Worm (Caenorhabditis elegans) whole organism, young adult: ENCODE results near the gene ceh-10.

ENCODE experiments used
- B0019.2 ChIP-seq: fragments of 200-800 bp; sonication (Bioruptor generic); conservative IDR thresholded peaks from 2 replicates; pipeline ENCODE4 v1.3.6; 2022; ENCODE audit warnings: missing genetic modification reagents, missing genetic modification characterization, missing compliant biosample characterization
- B0035.1 ChIP-seq: sonication (generic microtip); optimal IDR thresholded peaks from 2 replicates; lab custom pipeline; 2016; ENCODE audit warnings: missing genetic modification characterization, mild to moderate bottlenecking, missing compliant biosample characterization, missing genotype, missing genetic modification reagents
- B0261.1 ChIP-seq: sonication (generic microtip); optimal IDR thresholded peaks from 2 replicates; lab custom pipeline; 2016; ENCODE audit warnings: mild to moderate bottlenecking, missing genetic modification characterization, moderate library complexity, missing compliant biosample characterization
- F10E7.11 ChIP-seq: sonication (generic microtip); optimal IDR thresholded peaks from 2 replicates; lab custom pipeline; 2017; ENCODE audit warnings: mild to moderate bottlenecking, missing genetic modification characterization, moderate library complexity, missing compliant biosample characterization
- F23B12.7 ChIP-seq: sonication (generic microtip); optimal IDR thresholded peaks from 2 replicates; lab custom pipeline; 2017; ENCODE audit warnings: missing genetic modification characterization, mild to moderate bottlenecking, missing compliant biosample characterization, antibody characterized with exemption, moderate library complexity; ENCODE audit not compliant: insufficient read depth
- F39B2.1 ChIP-seq: fragments of 200-800 bp; sonication (Bioruptor generic); IDR thresholded peaks from 2 replicates; pipeline ENCODE4 v1.3.6; 2022; ENCODE audit warnings: missing genetic modification reagents, missing genetic modification characterization, missing compliant biosample characterization
- F49E8.2 ChIP-seq: sonication (generic microtip); optimal IDR thresholded peaks from 3 replicates; lab custom pipeline; 2017; ENCODE audit warnings: missing genetic modification characterization, mild to moderate bottlenecking, missing compliant biosample characterization, antibody characterized with exemption, moderate library complexity; ENCODE audit not compliant: insufficient read depth
- F55B11.4 ChIP-seq: sonication (generic microtip); optimal IDR thresholded peaks from 2 replicates; lab custom pipeline; 2016; ENCODE audit warnings: missing compliant biosample characterization, missing genetic modification characterization, borderline replicate concordance; ENCODE audit not compliant: insufficient read depth
- K12H6.12 ChIP-seq: fragments of 200-800 bp; sonication (Bioruptor generic); optimal IDR thresholded peaks from 2 replicates; lab custom pipeline; 2018; ENCODE audit warnings: mild to moderate bottlenecking, missing genetic modification characterization, missing compliant biosample characterization
- T07F8.4 ChIP-seq: sonication (generic microtip); optimal IDR thresholded peaks from 2 replicates; lab custom pipeline; 2016; ENCODE audit warnings: mild to moderate bottlenecking, missing genetic modification characterization, moderate library complexity, missing compliant biosample characterization
- Y53F4B.3 ChIP-seq: fragments of 200-800 bp; sonication (Bioruptor generic); IDR thresholded peaks from 2 replicates; pipeline ENCODE4 v1.3.6; 2022; ENCODE audit warnings: missing genetic modification reagents, missing genetic modification characterization, missing compliant biosample characterization
- Y53G8AR.9 ChIP-seq: fragments of 200-800 bp; sonication (Bioruptor generic); conservative IDR thresholded peaks from 2 replicates; pipeline ENCODE4 v1.3.6; 2022; ENCODE audit warnings: missing genetic modification reagents, missing genetic modification characterization, missing compliant biosample characterization
- Y56A3A.18 ChIP-seq: fragments of 200-800 bp; sonication (Bioruptor generic); IDR thresholded peaks from 2 replicates; pipeline ENCODE4 v1.3.6; 2022; ENCODE audit warnings: missing genetic modification reagents, missing genetic modification characterization, missing compliant biosample characterization
- ZK185.1 ChIP-seq: sonication (generic microtip); optimal IDR thresholded peaks from 2 replicates; lab custom pipeline; 2016; ENCODE audit warnings: mild to moderate bottlenecking, missing genetic modification characterization, missing compliant biosample characterization; ENCODE audit not compliant: poor library complexity, severe bottlenecking
- athp-1 ChIP-seq: sonication (generic microtip); optimal IDR thresholded peaks from 2 replicates; lab custom pipeline; 2017; ENCODE audit warnings: mild to moderate bottlenecking, missing genetic modification characterization, missing compliant biosample characterization
- attf-3 ChIP-seq: fragments of 200-800 bp; sonication (Bioruptor generic); conservative IDR thresholded peaks from 2 replicates; pipeline ENCODE4 v1.3.6; 2022; ENCODE audit warnings: missing genetic modification reagents, missing genetic modification characterization, missing compliant biosample characterization
- attf-5 ChIP-seq: fragments of 200-800 bp; sonication (Bioruptor generic); optimal IDR thresholded peaks from 2 replicates; lab custom pipeline; 2018; ENCODE audit warnings: mild to moderate bottlenecking, missing genetic modification characterization, missing compliant biosample characterization
- bed-2 ChIP-seq: fragments of 200-800 bp; sonication (Bioruptor generic); IDR thresholded peaks from 2 replicates; pipeline ENCODE4 v1.3.6; 2022; ENCODE audit warnings: missing genetic modification reagents, missing genetic modification characterization, missing compliant biosample characterization
- die-1 ChIP-seq: sonication (generic microtip); optimal IDR thresholded peaks from 2 replicates; lab custom pipeline; 2016; ENCODE audit warnings: missing genotype, mild to moderate bottlenecking, missing genetic modification characterization, missing compliant biosample characterization
- dpff-1 ChIP-seq: sonication (generic microtip); optimal IDR thresholded peaks from 2 replicates; lab custom pipeline; 2017; ENCODE audit warnings: mild to moderate bottlenecking, missing genetic modification characterization, missing compliant biosample characterization
- egl-18 ChIP-seq: fragments of 200-800 bp; sonication (Bioruptor generic); IDR thresholded peaks from 2 replicates; pipeline ENCODE4 v1.3.6; 2022; ENCODE audit warnings: missing genetic modification reagents, missing genetic modification characterization, missing compliant biosample characterization
- egl-44 ChIP-seq: fragments of 200-800 bp; sonication (Bioruptor generic); IDR thresholded peaks from 2 replicates; pipeline ENCODE4 v1.3.6; 2022; ENCODE audit warnings: missing genetic modification reagents, missing genetic modification characterization, missing compliant biosample characterization
- egrh-3 ChIP-seq: fragments of 200-800 bp; sonication (Bioruptor generic); IDR thresholded peaks from 2 replicates; pipeline ENCODE4 v1.3.6; 2022; ENCODE audit warnings: missing genetic modification reagents, missing genetic modification characterization, missing compliant biosample characterization
- ekl-4 ChIP-seq: fragments of 200-800 bp; sonication (Bioruptor generic); IDR thresholded peaks from 2 replicates; pipeline ENCODE4 v1.3.6; 2022; ENCODE audit warnings: missing genetic modification reagents, missing genetic modification characterization, missing compliant biosample characterization
- fkh-3 ChIP-seq: sonication (generic microtip); optimal IDR thresholded peaks from 2 replicates; lab custom pipeline; 2016; ENCODE audit warnings: mild to moderate bottlenecking, missing genetic modification characterization, missing compliant biosample characterization
- him-1 ChIP-seq: sonication (generic microtip); optimal IDR thresholded peaks from 2 replicates; lab custom pipeline; 2016; ENCODE audit warnings: missing genotype, missing genetic modification reagents, missing genetic modification characterization, missing compliant biosample characterization
- hlh-12 ChIP-seq: sonication (generic microtip); optimal IDR thresholded peaks from 2 replicates; lab custom pipeline; 2016; ENCODE audit warnings: missing genetic modification characterization, missing compliant biosample characterization
- hmg-1.2 ChIP-seq: fragments of 200-800 bp; sonication (Bioruptor generic); IDR thresholded peaks from 2 replicates; pipeline ENCODE4 v1.3.6; 2022; ENCODE audit warnings: missing genetic modification reagents, missing genetic modification characterization, missing compliant biosample characterization
- let-607 ChIP-seq, 2 experiments: fragments of 200-800 bp in 1 of 2; sonication (Bioruptor generic) in 1 of 2; sonication (generic microtip) in 1 of 2; optimal IDR thresholded peaks; 2 replicates each; lab custom pipeline; 2016 to 2018; ENCODE audit warnings: mild to moderate bottlenecking in 2 of 2, missing compliant biosample characterization in 2 of 2, missing genetic modification characterization in 2 of 2, moderate library complexity in 2 of 2, missing genotype in 1 of 2
- lin-40 ChIP-seq: sonication (generic microtip); optimal IDR thresholded peaks from 2 replicates; lab custom pipeline; 2016; ENCODE audit warnings: missing genetic modification characterization, mild to moderate bottlenecking, missing compliant biosample characterization, missing genotype, missing genetic modification reagents
- madf-10 ChIP-seq: sonication (generic microtip); optimal IDR thresholded peaks from 2 replicates; lab custom pipeline; 2016; ENCODE audit warnings: mild to moderate bottlenecking, missing genetic modification characterization, missing compliant biosample characterization
- madf-3 ChIP-seq: fragments of 200-800 bp; sonication (Bioruptor generic); IDR thresholded peaks from 2 replicates; pipeline ENCODE4 v1.3.6; 2022; ENCODE audit warnings: missing genetic modification reagents, missing genetic modification characterization, missing compliant biosample characterization
- madf-6 ChIP-seq: fragments of 200-800 bp; sonication (Bioruptor generic); IDR thresholded peaks from 2 replicates; pipeline ENCODE4 v1.3.6; 2022; ENCODE audit warnings: missing genetic modification reagents, missing genetic modification characterization, missing compliant biosample characterization
- rec-8 ChIP-seq, 2 experiments: sonication (generic microtip); optimal IDR thresholded peaks; 2 replicates each; lab custom pipeline; 2016; ENCODE audit warnings: mild to moderate bottlenecking in 2 of 2, missing genetic modification characterization in 2 of 2, missing genetic modification reagents in 2 of 2, missing genotype in 2 of 2, missing biosample characterization in 1 of 2, missing compliant biosample characterization in 1 of 2, moderate library complexity in 1 of 2
- rpc-1 ChIP-seq, 2 experiments: fragments of 150-350 bp in 1 of 2; sonication (generic microtip) in 1 of 2; optimal IDR thresholded peaks; 2 replicates each; lab custom pipeline; 2014 to 2018; ENCODE audit warnings: missing biosample characterization in 1 of 2, missing genetic modification characterization in 1 of 2, missing genetic modification reagents in 1 of 2, missing genotype in 1 of 2
- sdz-38 ChIP-seq: sonication (generic microtip); optimal IDR thresholded peaks from 2 replicates; lab custom pipeline; 2016; ENCODE audit warnings: missing genotype, missing genetic modification characterization, missing compliant biosample characterization
- snpc-1.1 ChIP-seq: sonication (generic microtip); optimal IDR thresholded peaks from 2 replicates; lab custom pipeline; 2017; ENCODE audit warnings: missing genetic modification characterization, mild to moderate bottlenecking, missing compliant biosample characterization, antibody characterized with exemption, moderate library complexity, missing genotype, missing genetic modification reagents; ENCODE audit not compliant: insufficient read depth
- snpc-4 ChIP-seq, 5 experiments: fragments of 150-350 bp in 1 of 5; sonication (generic microtip) in 4 of 5; optimal IDR thresholded peaks; 2 replicates each; lab custom pipeline; 2014 to 2018; ENCODE audit warnings: missing genetic modification characterization in 5 of 5, missing biosample characterization in 3 of 5, antibody characterized with exemption in 2 of 5, mild to moderate bottlenecking in 2 of 5, missing compliant biosample characterization in 2 of 5, missing genotype in 2 of 5, moderate library complexity in 2 of 5, missing genetic modification reagents in 1 of 5
- tbp1 ChIP-seq: fragments of 200-800 bp; sonication (Bioruptor generic); optimal IDR thresholded peaks from 2 replicates; lab custom pipeline; 2018; ENCODE audit warnings: mild to moderate bottlenecking, missing genetic modification characterization, missing compliant biosample characterization
- tbx-9 ChIP-seq: sonication (generic microtip); optimal IDR thresholded peaks from 2 replicates; lab custom pipeline; 2016; ENCODE audit warnings: borderline replicate concordance, missing genetic modification characterization, inconsistent platforms, missing compliant biosample characterization
- tlf-1 ChIP-seq: fragments of 200-800 bp; sonication (Bioruptor generic); optimal IDR thresholded peaks from 2 replicates; lab custom pipeline; 2018; ENCODE audit warnings: mild to moderate bottlenecking, missing genetic modification characterization, missing compliant biosample characterization
- zfh-2 ChIP-seq: fragments of 200-800 bp; sonication (Bioruptor generic); conservative IDR thresholded peaks from 2 replicates; pipeline ENCODE4 v1.3.6; 2022; ENCODE audit warnings: missing genetic modification reagents, missing genetic modification characterization, missing compliant biosample characterization
- ztf-18 ChIP-seq: sonication (generic microtip); optimal IDR thresholded peaks from 2 replicates; lab custom pipeline; 2016; ENCODE audit warnings: missing genotype, mild to moderate bottlenecking, missing genetic modification characterization, missing compliant biosample characterization
- ztf-25 ChIP-seq: fragments of 200-800 bp; sonication (Bioruptor generic); IDR thresholded peaks from 2 replicates; pipeline ENCODE4 v1.3.6; 2022; ENCODE audit warnings: missing genetic modification reagents, missing genetic modification characterization, missing compliant biosample characterization
- ztf-26 ChIP-seq: sonication (generic microtip); optimal IDR thresholded peaks from 2 replicates; lab custom pipeline; 2017; ENCODE audit warnings: missing genetic modification characterization, missing compliant biosample characterization
- ztf-3 ChIP-seq: fragments of 200-800 bp; sonication (Bioruptor generic); optimal IDR thresholded peaks from 2 replicates; lab custom pipeline; 2018; ENCODE audit warnings: mild to moderate bottlenecking, missing genetic modification characterization, missing compliant biosample characterization

ceh-10 gene

DNA sequence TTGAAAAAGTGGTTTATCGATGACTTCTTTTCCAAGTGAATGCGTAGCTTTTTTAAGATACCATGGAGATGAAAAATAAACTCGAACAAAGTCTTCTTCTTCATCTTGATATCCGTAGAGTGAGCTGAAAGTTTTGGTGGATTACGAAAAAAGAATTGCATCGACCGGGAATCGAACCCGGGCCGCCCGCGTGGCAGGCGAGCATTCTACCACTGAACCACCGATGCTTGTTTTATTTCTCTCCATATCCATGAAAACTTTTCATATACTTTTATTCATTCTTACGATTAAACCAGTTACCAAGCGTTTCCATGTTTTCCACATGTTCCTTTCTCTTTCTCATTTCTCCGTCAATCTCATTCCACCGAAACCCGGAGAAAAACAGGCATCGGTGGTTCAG, 16.8 kb upstream of the ceh-10 start:
- TF ChIP-seq ztf-26, result no peak
- TF ChIP-seq tlf-1 (GFP tag; lab: Kevin White, UChicago), result no peak
- no peak for TF ChIP-seq hlh-12 (tag; lab: Kevin White, UChicago)
- TF ChIP-seq lin-40 (tag; lab: Kevin White, UChicago), result no peak
- peak; percentile 60 for TF ChIP-seq rpc-1 (optimal IDR thresholded peaks at IDR 0.05; lab: Kevin White, UChicago)
- TF ChIP-seq rpc-1 (tag; optimal IDR thresholded peaks at IDR 0.05; lab: Kevin White, UChicago), result peak; percentile 81
- no peak for TF ChIP-seq snpc-4 (GFP tag; optimal IDR thresholded peaks at IDR 0.05; lab: Kevin White, UChicago)
- no peak for TF ChIP-seq snpc-4 (tag; optimal IDR thresholded peaks at IDR 0.05; lab: Kevin White, UChicago)
- TF ChIP-seq madf-10, result no peak
- no peak for TF ChIP-seq rec-8 (tag; optimal IDR thresholded peaks at IDR 0.05; lab: Kevin White, UChicago)
- TF ChIP-seq Y53G8AR.9 (GFP tag; lab: Robert Waterston, UW), result no peak
- no peak for TF ChIP-seq egl-44 (GFP tag; lab: Robert Waterston, UW)
- TF ChIP-seq ztf-3 (GFP tag; lab: Kevin White, UChicago), result no peak
- no peak for TF ChIP-seq sdz-38 (tag; lab: Kevin White, UChicago)
- TF ChIP-seq B0261.1 (tag; lab: Kevin White, UChicago), result peak; percentile 62
- TF ChIP-seq dpff-1 (tag; lab: Kevin White, UChicago), result no peak
- TF ChIP-seq egl-18 (GFP tag; lab: Robert Waterston, UW), result no peak
- TF ChIP-seq egrh-3 (GFP tag; lab: Robert Waterston, UW), result no peak
- TF ChIP-seq madf-3, result no peak
- TF ChIP-seq madf-6, result peak; percentile 46; the same call in 1 of the 2 replicates
- TF ChIP-seq let-607 (tag; optimal IDR thresholded peaks at IDR 0.05; lab: Kevin White, UChicago), result no peak
- 0 out of 2 replicates have a peak, but pooled peaks have one; percentile 62 for TF ChIP-seq ztf-25 (GFP tag; lab: Robert Waterston, UW)
- no peak for TF ChIP-seq Y53F4B.3
- TF ChIP-seq K12H6.12 (tag; lab: Kevin White, UChicago), result no peak
- peak; percentile 85 for TF ChIP-seq tbp1
- no peak for TF ChIP-seq T07F8.4 (tag; lab: Kevin White, UChicago)
- no peak for TF ChIP-seq B0035.1 (tag; lab: Kevin White, UChicago)
- no peak for TF ChIP-seq F23B12.7 (tag; lab: Kevin White, UChicago)
- TF ChIP-seq snpc-1.1 (tag; lab: Kevin White, UChicago), result no peak
- peak; percentile 13 for TF ChIP-seq him-1 (tag; lab: Kevin White, UChicago)
- TF ChIP-seq ekl-4 (GFP tag; lab: Robert Waterston, UW), result no peak
- peak; percentile 28 for TF ChIP-seq ztf-18
- no peak for TF ChIP-seq F55B11.4
- TF ChIP-seq athp-1 (tag; lab: Kevin White, UChicago), result no peak
- no peak for TF ChIP-seq ZK185.1 (tag; lab: Kevin White, UChicago)
- TF ChIP-seq tbx-9 (tag; lab: Kevin White, UChicago), result no peak
- peak; percentile 28; the same call in 1 of the 2 replicates for TF ChIP-seq hmg-1.2 (GFP tag; lab: Robert Waterston, UW)
- no peak for TF ChIP-seq die-1
- peak; percentile 38 for TF ChIP-seq F49E8.2
- TF ChIP-seq attf-3, result 0 out of 2 replicates have a peak, but pooled peaks have one; percentile 60
- no peak for TF ChIP-seq F10E7.11
- TF ChIP-seq B0019.2 (GFP tag; lab: Robert Waterston, UW), result no peak
- no peak for TF ChIP-seq F39B2.1 (GFP tag; lab: Robert Waterston, UW)
- no peak for TF ChIP-seq attf-5 (GFP tag; lab: Kevin White, UChicago)
- TF ChIP-seq zfh-2 (GFP tag; lab: Robert Waterston, UW), result 0 out of 2 replicates have a peak, but pooled peaks have one; percentile 14
- no peak for TF ChIP-seq bed-2 (GFP tag; lab: Robert Waterston, UW)
- no peak for TF ChIP-seq Y56A3A.18 (GFP tag; lab: Robert Waterston, UW)
- no peak for TF ChIP-seq fkh-3 (tag; lab: Kevin White, UChicago)
